Worm (Caenorhabditis elegans): ENCODE results near the gene F26F2.13.

Gene F26F2.13

ce11 chrV:20580511-20581040 lies 16.4 kb downstream of the F26F2.13 start, which contains the start of gene F26F2.7 (continued):
- peak; percentile 28 for TF ChIP-seq F22D6.2 (tag; optimal IDR thresholded peaks at IDR 0.05)
- peak; percentile 83 for TF ChIP-seq madf-3 (GFP tag; IDR thresholded peaks at IDR 0.05)
- peak; percentile 41 for TF ChIP-seq snpc-1.1 (tag; optimal IDR thresholded peaks at IDR 0.05; ENCODE audit: insufficient read depth)
- peak; percentile 33 to 81 for TF ChIP-seq let-607 (tag; optimal IDR thresholded peaks at IDR 0.05)
- no peak for TF ChIP-seq cebp-2 (GFP tag; IDR thresholded peaks at IDR 0.05)
- peak; percentile 91 for TF ChIP-seq D2030.7 (GFP tag; IDR thresholded peaks at IDR 0.05)
- TF ChIP-seq zfh-2 (GFP tag; conservative IDR thresholded peaks at IDR 0.05) = peak; percentile 80
- peak; percentile 94 for TF ChIP-seq lsl-1 (GFP tag; optimal IDR thresholded peaks at IDR 0.05)
- TF ChIP-seq ceh-40 (GFP tag; IDR thresholded peaks at IDR 0.05) = no peak
- no peak for TF ChIP-seq bed-2 (GFP tag; IDR thresholded peaks at IDR 0.05)
- TF ChIP-seq Y56A3A.18 (GFP tag; IDR thresholded peaks at IDR 0.05) = peak; percentile 59; the same call in 1 of the 2 replicates
- TF ChIP-seq zim-3 (tag; optimal IDR thresholded peaks at IDR 0.05) = no peak
- no peak for TF ChIP-seq F57A8.1 (GFP tag; optimal IDR thresholded peaks at IDR 0.05)
- TF ChIP-seq tlf-1 (GFP tag; optimal IDR thresholded peaks at IDR 0.05) = peak; percentile 92
- TF ChIP-seq F33H1.4 (GFP tag; IDR thresholded peaks at IDR 0.05) = peak; percentile 95
- no peak for TF ChIP-seq lin-26 (GFP tag; IDR thresholded peaks at IDR 0.05)
- TF ChIP-seq C06A6.2 (GFP tag; conservative IDR thresholded peaks at IDR 0.05) = peak; percentile 64
- peak; percentile 99 for TF ChIP-seq madf-8 (GFP tag; conservative IDR thresholded peaks at IDR 0.05)
- peak; percentile 80 for TF ChIP-seq nhr-80 (tag; optimal IDR thresholded peaks at IDR 0.05)
- TF ChIP-seq F57C9.4 (tag; optimal IDR thresholded peaks at IDR 0.05) = peak; percentile 32
- TF ChIP-seq Y53G8AR.9 (GFP tag; conservative IDR thresholded peaks at IDR 0.05) = peak; percentile 88
- TF ChIP-seq lin-40 (tag; optimal IDR thresholded peaks at IDR 0.05) = peak; percentile 90
- peak; percentile 88; the same call in 1 of the 2 replicates for TF ChIP-seq mcd-1 (GFP tag; IDR thresholded peaks at IDR 0.05)
- TF ChIP-seq ceh-91 (GFP tag; IDR thresholded peaks at IDR 0.05) = peak; percentile 87
- peak; percentile 50 for TF ChIP-seq snpc-3.4 (tag; optimal IDR thresholded peaks at IDR 0.05)
- no peak for TF ChIP-seq akir-1 (GFP tag; optimal IDR thresholded peaks at IDR 0.05)
- TF ChIP-seq pha-4 (tag; optimal IDR thresholded peaks at IDR 0.05) = peak; percentile 48
- TF ChIP-seq die-1 (tag; optimal IDR thresholded peaks at IDR 0.05) = no peak
- TF ChIP-seq madf-10 (tag; optimal IDR thresholded peaks at IDR 0.05) = peak; percentile 78
- TF ChIP-seq tbp1 (GFP tag; optimal IDR thresholded peaks at IDR 0.05) = peak; percentile 72
- TF ChIP-seq sptf-2 (GFP tag; optimal IDR thresholded peaks at IDR 0.05) = peak; percentile 37
- peak; percentile 88 for TF ChIP-seq lin-54 (GFP tag; optimal IDR thresholded peaks at IDR 0.05)
- TF ChIP-seq hmg-1.2 (GFP tag; IDR thresholded peaks at IDR 0.05) = peak; percentile 71
- TF ChIP-seq egl-18 (GFP tag; IDR thresholded peaks at IDR 0.05) = no peak
- peak; percentile 9 for TF ChIP-seq mxl-1 (tag; optimal IDR thresholded peaks at IDR 0.05)
- TF ChIP-seq gei-17 (GFP tag; optimal IDR thresholded peaks at IDR 0.05) = peak; percentile 41
- TF ChIP-seq hlh-26 (GFP tag; conservative IDR thresholded peaks at IDR 0.05) = no peak

- no peak for TF ChIP-seq ceh-27 (GFP tag; optimal IDR thresholded peaks at IDR 0.05)
- no peak for TF ChIP-seq hmg-1.2 (GFP tag; IDR thresholded peaks at IDR 0.05)
Observed at ce11 chrV:20594746-20595145, 30.6 kb downstream of the F26F2.13 start, which contains the start of gene F26F2.10. F26F2.10 (minus strand) TSS chrV:20594846.

Measured in whole organism, young adult.